Worm (Caenorhabditis elegans) whole organism, L1 larva: ENCODE data around the gene fbxb-38.

Experiments used
- alr-1 ChIP-seq: fragments of 200-800 bp; sonication (Bioruptor generic); optimal IDR thresholded peaks from 2 replicates; lab custom pipeline; 2018; ENCODE audit warnings: borderline replicate concordance, mild to moderate bottlenecking, missing genetic modification characterization, missing compliant biosample characterization
- fkh-10 ChIP-seq: sonication (generic microtip); optimal IDR thresholded peaks from 2 replicates; lab custom pipeline; 2017; ENCODE audit warnings: missing biosample characterization, missing genetic modification reagents, missing genetic modification characterization
- lin-35 ChIP-seq, 2 experiments: fragments of 150-350 bp; optimal IDR thresholded peaks; 2 replicates each; lab custom pipeline; 2014; ENCODE audit warnings: missing biosample characterization in 2 of 2, missing genetic modification characterization in 2 of 2, missing genetic modification reagents in 2 of 2
- unc-62 ChIP-seq: fragments of 150-350 bp; optimal IDR thresholded peaks from 2 replicates; lab custom pipeline; 2014; ENCODE audit warnings: missing biosample characterization, missing genetic modification reagents, missing genetic modification characterization

DNA sequence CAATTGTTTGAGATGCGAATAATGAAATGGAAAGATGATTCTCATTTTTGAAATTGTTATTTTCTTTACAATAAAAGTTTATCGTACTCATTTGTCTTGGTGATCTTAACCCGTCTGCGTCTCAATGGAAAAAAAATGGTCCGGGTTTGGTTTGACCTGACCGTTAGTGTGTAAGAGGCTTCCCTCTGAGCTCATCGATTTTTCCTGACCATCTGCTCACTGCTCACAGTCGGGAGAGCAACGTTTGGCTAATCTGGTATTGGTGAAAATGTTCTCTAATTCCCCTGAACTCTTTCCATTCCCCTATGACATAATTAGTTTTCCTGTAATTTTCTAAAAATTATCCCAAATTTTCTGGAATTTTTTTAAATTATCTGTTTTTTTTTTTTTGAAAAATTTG is 29.7 kb downstream of the fbxb-38 start:
- no peak for TF ChIP-seq lin-35 (GFP tag; optimal IDR thresholded peaks at IDR 0.05; lab: Kevin White, UChicago)
- TF ChIP-seq fkh-10 (GFP tag; lab: Kevin White, UChicago), result no peak
- TF ChIP-seq alr-1 (tag; lab: Kevin White, UChicago), result no peak
- TF ChIP-seq unc-62 (GFP tag; lab: Kevin White, UChicago), result no peak
